Worm (Caenorhabditis elegans): ENCODE results near the gene C03B1.3.
A peak's percentile ranks its signal among the peaks of the same experiment; 100 is the strongest.

The C03B1.3 gene

DNA sequence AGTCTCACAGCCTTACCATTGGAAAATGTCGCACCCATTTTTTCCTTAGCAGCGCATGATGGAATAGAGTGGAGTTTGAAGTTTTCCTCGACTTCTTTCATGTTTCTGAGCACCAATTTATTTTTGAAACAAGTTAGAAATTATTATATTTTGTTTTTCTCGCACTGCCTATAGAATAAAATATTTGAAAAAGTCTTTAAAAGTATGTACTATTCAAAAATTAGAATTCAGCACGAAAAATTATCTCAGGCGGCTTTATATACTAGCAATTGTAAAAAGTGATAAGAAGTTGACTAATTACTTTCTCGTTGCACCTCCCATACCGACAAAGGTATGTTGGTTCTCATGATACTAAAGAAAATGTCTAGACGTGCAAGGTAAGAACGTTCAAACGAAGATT lies 18.8 kb upstream of the C03B1.3 start, which contains the start of gene C03B1.9:
TSS of gene C03B1.9 (minus strand) at position 101 of the 400 bp plus-strand sequence.
- TF ChIP-seq mab-5 (tag; optimal IDR thresholded peaks at IDR 0.05): no peak
- no peak for TF ChIP-seq peb-1 (tag; optimal IDR thresholded peaks at IDR 0.05)
- TF ChIP-seq C34F6.9 (tag; optimal IDR thresholded peaks at IDR 0.05): no peak
- TF ChIP-seq R02D3.7 (tag; optimal IDR thresholded peaks at IDR 0.05): no peak
- TF ChIP-seq nhr-11 (tag; optimal IDR thresholded peaks at IDR 0.05): no peak
- no peak for TF ChIP-seq nhr-129 (tag; optimal IDR thresholded peaks at IDR 0.05)
- no peak for TF ChIP-seq unc-55 (GFP tag; optimal IDR thresholded peaks at IDR 0.05)
- no peak for TF ChIP-seq blmp-1 (tag; optimal IDR thresholded peaks at IDR 0.05; ENCODE audit: insufficient read depth)
- TF ChIP-seq nhr-10 (tag; optimal IDR thresholded peaks at IDR 0.05): no peak
- no peak for TF ChIP-seq nhr-237 (tag; optimal IDR thresholded peaks at IDR 0.05)
- no peak for TF ChIP-seq ztf-11 (tag; optimal IDR thresholded peaks at IDR 0.05)

DNA sequence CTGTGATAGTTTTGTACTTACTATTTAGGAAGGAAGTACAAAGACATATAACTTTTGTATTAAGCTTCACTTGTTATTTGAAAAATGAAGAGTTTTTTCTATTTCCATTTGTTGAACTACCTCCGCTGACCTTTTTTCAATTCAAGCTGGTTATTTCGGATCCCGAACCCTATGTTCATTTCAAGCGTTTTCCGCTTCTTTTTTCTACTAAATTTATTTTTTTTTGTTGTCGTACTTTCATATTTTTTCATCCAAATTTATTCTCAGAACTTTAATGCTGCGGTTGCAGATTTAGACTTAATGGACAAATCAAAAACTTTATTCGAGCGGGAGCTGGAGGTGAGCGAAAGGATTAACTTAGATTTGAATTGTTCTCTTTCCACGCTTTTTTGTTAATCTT lies 15.8 kb upstream of the C03B1.3 start, which contains the start of gene C03B1.6:
TSS of gene C03B1.6 (plus strand) at position 301 of the 400 bp plus-strand sequence.
- no peak for TF ChIP-seq sma-3 (GFP tag; optimal IDR thresholded peaks at IDR 0.05)
- TF ChIP-seq nhr-77 (tag; optimal IDR thresholded peaks at IDR 0.05): no peak
- TF ChIP-seq mdl-1 (tag; optimal IDR thresholded peaks at IDR 0.05): no peak
- TF ChIP-seq aly-2 (tag; optimal IDR thresholded peaks at IDR 0.05): no peak

DNA sequence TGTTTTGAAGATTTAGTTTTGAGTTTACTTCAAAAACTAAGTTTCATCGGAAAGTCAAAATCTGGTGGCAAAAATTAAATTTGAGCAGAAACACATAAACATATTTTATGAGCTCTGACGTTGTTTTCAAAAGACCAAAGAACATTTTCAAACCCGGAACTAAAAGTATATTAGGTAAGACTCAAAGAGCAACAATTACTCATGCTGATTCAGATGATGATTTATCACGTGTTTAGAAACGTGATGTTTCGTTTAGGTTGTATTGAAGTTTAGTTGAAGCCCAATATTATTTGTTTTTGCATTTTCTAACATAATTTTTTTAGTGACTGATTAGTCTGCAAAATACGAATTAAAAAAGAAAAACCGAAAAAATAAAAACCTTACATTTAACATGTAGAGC lies 12.1 kb upstream of the C03B1.3 start:
- TF ChIP-seq lin-39 (tag; optimal IDR thresholded peaks at IDR 0.05): no peak
- TF ChIP-seq C34F6.9 (tag; optimal IDR thresholded peaks at IDR 0.05): peak; percentile 26

DNA sequence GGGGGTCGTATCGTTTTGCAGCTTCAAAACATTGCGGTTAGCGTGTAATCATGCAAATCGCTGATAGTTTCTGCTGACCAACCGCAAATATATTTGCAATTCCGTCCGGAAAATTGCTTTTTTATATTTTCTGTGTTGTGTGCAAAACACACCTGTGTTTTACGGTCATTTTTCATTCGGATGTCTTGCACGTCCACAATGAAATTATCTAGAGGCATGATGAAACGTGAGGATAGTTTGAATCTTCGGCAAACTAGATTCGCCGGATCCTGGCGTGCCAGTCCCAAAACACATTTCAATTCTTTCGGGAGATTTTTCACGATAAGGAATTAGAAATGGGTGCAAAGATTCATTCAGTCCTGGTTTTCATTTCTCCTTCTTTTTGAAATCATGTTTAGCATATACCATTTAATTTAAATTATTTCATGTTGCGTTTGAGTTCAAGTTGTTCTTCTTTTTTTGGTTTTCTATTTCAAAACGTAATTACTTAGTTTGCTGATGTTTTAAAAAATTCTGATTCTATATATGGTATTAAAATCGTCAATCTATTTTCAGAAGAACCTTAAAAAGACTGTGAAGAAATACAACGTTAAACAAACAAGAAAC lies 10.7 kb upstream of the C03B1.3 start, which contains the start of gene C03B1.5:
TSS of gene C03B1.5 (plus strand) at position 556 of the 606 bp plus-strand sequence.
- TF ChIP-seq R02D3.7 (tag; optimal IDR thresholded peaks at IDR 0.05) (no peak), nhr-21 (tag; optimal IDR thresholded peaks at IDR 0.05) (no peak), zag-1 (tag; optimal IDR thresholded peaks at IDR 0.05) (no peak), nhr-23 (tag; optimal IDR thresholded peaks at IDR 0.05) (no peak), gmeb-1 (tag; optimal IDR thresholded peaks at IDR 0.05) (no peak), peb-1 (tag; optimal IDR thresholded peaks at IDR 0.05) (no peak), unc-39 (tag; optimal IDR thresholded peaks at IDR 0.05) (no peak), mdl-1 (tag; optimal IDR thresholded peaks at IDR 0.05) (no peak), ceh-16 (tag; optimal IDR thresholded peaks at IDR 0.05) (no peak), sem-4 (tag; optimal IDR thresholded peaks at IDR 0.05) (no peak), crh-2 (tag; optimal IDR thresholded peaks at IDR 0.05) (no peak)

DNA sequence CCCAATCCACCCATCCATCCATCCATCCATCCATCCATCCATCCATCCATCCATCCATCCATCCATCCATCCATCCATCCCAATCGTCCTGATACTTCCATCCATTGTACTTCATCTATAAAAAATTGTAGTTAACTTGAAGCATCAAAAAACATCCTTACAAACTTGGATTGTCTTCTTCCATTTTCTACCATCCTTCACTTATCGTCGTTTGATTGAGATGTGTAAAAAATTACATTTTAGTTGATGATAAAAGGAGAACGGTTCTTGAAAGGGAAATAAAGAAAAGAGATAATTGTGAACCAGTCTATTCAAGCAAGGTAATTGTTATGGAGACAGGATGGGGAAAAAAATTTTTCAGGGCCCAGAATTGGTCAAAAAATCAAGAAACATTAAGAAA lies 8.0 kb upstream of the C03B1.3 start, which contains the start of gene C03B1.10:
TSS of gene C03B1.10 (minus strand) at position 101 of the 400 bp plus-strand sequence.
- TF ChIP-seq elt-3 (tag; optimal IDR thresholded peaks at IDR 0.05): no peak
- no peak for TF ChIP-seq lsy-2 (tag; optimal IDR thresholded peaks at IDR 0.05)
- no peak for TF ChIP-seq aly-2 (tag; optimal IDR thresholded peaks at IDR 0.05)
- TF ChIP-seq ztf-11 (tag; optimal IDR thresholded peaks at IDR 0.05): no peak

DNA sequence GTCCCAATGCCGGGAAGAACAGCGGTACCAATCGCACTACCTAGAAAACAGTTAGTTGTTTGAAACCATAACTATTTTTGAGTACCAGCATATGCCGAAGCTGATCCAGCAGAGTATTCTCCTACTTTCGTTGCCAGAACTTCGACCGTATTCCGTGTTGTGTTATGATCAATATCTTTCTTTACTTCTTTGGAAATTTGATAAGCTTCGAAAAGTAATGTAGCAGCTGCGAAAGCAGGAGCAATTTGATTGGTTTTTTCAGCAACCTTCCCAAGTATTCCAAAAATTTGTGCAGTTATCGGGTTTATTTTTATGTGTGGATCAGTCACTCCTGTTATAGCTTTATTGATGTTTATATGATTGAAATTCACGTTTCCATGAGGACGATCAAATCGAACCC lies 5.7 kb upstream of the C03B1.3 start:
- TF ChIP-seq alr-1 (tag; optimal IDR thresholded peaks at IDR 0.05) (no peak), ceh-82 (tag; optimal IDR thresholded peaks at IDR 0.05) (no peak), ama-1 (optimal IDR thresholded peaks at IDR 0.05) (no peak), unc-55 (GFP tag; optimal IDR thresholded peaks at IDR 0.05) (no peak), Y55F3AM.14 (GFP tag; optimal IDR thresholded peaks at IDR 0.05) (no peak), egl-27 (tag; optimal IDR thresholded peaks at IDR 0.05) (no peak), nhr-25 (tag; optimal IDR thresholded peaks at IDR 0.05) (no peak), blmp-1 (tag; optimal IDR thresholded peaks at IDR 0.05; ENCODE audit: insufficient read depth) (no peak), ceh-16 (tag; optimal IDR thresholded peaks at IDR 0.05) (no peak), nhr-11 (tag; optimal IDR thresholded peaks at IDR 0.05) (no peak), elt-1 (tag; optimal IDR thresholded peaks at IDR 0.05) (no peak)
